Fruit fly (Drosophila melanogaster): ENCODE results near the gene abd-A.
A peak's percentile ranks its signal among the peaks of the same experiment; 100 is the strongest.

Gene abd-A

dm6 chr3R:16869257-16869656, 39.4 kb upstream of the abd-A start (continued):
- TF ChIP-seq da (GFP tag; optimal IDR thresholded peaks at IDR 0.05) (peak; percentile 61), crol (GFP tag; IDR thresholded peaks at IDR 0.05) (no peak), MESR4 (GFP tag; optimal IDR thresholded peaks at IDR 0.05) (no peak), CG3065 (GFP tag; optimal IDR thresholded peaks at IDR 0.05) (peak; percentile 77), CG2202 (tag; optimal IDR thresholded peaks at IDR 0.05) (no peak), stwl (tag; optimal IDR thresholded peaks at IDR 0.05) (no peak), Deaf1 (tag; optimal IDR thresholded peaks at IDR 0.05) (peak; percentile 65), danr (GFP tag; IDR thresholded peaks at IDR 0.05) (no peak), fd64A (GFP tag; optimal IDR thresholded peaks at IDR 0.05) (peak; percentile 24), CG30020 (tag; optimal IDR thresholded peaks at IDR 0.05) (no peak), CG13123 (GFP tag; optimal IDR thresholded peaks at IDR 0.05) (peak; percentile 18), CG10321 (GFP tag; IDR thresholded peaks at IDR 0.05) (peak; percentile 100), stc (GFP tag; IDR thresholded peaks at IDR 0.05) (peak; percentile 39; the same call in 1 of the 2 replicates), Oaz (GFP tag; IDR thresholded peaks at IDR 0.05) (no peak)

- TF ChIP-seq ems (GFP tag; optimal IDR thresholded peaks at IDR 0.05), result no peak
- no peak for TF ChIP-seq CG8089 (GFP tag; optimal IDR thresholded peaks at IDR 0.05)
- no peak for TF ChIP-seq HmgD (GFP tag; optimal IDR thresholded peaks at IDR 0.05)
- no peak for TF ChIP-seq CG12236 (GFP tag; optimal IDR thresholded peaks at IDR 0.05)
- TF ChIP-seq Dip3 (GFP tag; optimal IDR thresholded peaks at IDR 0.05), result no peak
- peak; percentile 94 for TF ChIP-seq cad (GFP tag; optimal IDR thresholded peaks at IDR 0.05)
- TF ChIP-seq Opbp (GFP tag; IDR thresholded peaks at IDR 0.05; ENCODE audit: partially characterized antibody), result no peak
- TF ChIP-seq CG4328 (GFP tag; optimal IDR thresholded peaks at IDR 0.05), result no peak
- no peak for TF ChIP-seq Oaz (GFP tag; IDR thresholded peaks at IDR 0.05)
- TF ChIP-seq gsb (GFP tag; IDR thresholded peaks at IDR 0.05), result no peak
- peak; percentile 44 for TF ChIP-seq CG15479 (GFP tag; optimal IDR thresholded peaks at IDR 0.05)
- no peak for TF ChIP-seq CG10321 (GFP tag; IDR thresholded peaks at IDR 0.05)
- TF ChIP-seq Jarid2 (GFP tag; optimal IDR thresholded peaks at IDR 0.05), result no peak
- TF ChIP-seq maf-S (GFP tag; optimal IDR thresholded peaks at IDR 0.05), result no peak
- no peak for TF ChIP-seq CG11093 (GFP tag; IDR thresholded peaks at IDR 0.05)
- no peak for TF ChIP-seq sens (GFP tag)
- TF ChIP-seq tll (GFP tag; optimal IDR thresholded peaks at IDR 0.05), result peak in 1 of 2 experiments; percentile 35
- no peak for TF ChIP-seq fu2 (GFP tag; optimal IDR thresholded peaks at IDR 0.05)
- TF ChIP-seq CG4820 (GFP tag; optimal IDR thresholded peaks at IDR 0.05), result no peak
- no peak for TF ChIP-seq Dek (tag; optimal IDR thresholded peaks at IDR 0.05)
- TF ChIP-seq Tbp (GFP tag; optimal IDR thresholded peaks at IDR 0.05), result no peak
- TF ChIP-seq chm (GFP tag; IDR thresholded peaks at IDR 0.05), result no peak
- no peak for TF ChIP-seq exex (tag; optimal IDR thresholded peaks at IDR 0.05)
- no peak for TF ChIP-seq CG7357 (GFP tag; IDR thresholded peaks at IDR 0.05)
- no peak for TF ChIP-seq Chrac-16 (GFP tag; optimal IDR thresholded peaks at IDR 0.05)
- TF ChIP-seq mirr (GFP tag; optimal IDR thresholded peaks at IDR 0.05), result no peak
- peak; percentile 74 for TF ChIP-seq zen (tag; optimal IDR thresholded peaks at IDR 0.05)
- TF ChIP-seq ttk (GFP tag; IDR thresholded peaks at IDR 0.05), result no peak
- no peak for TF ChIP-seq H2.0 (GFP tag; IDR thresholded peaks at IDR 0.05)
- TF ChIP-seq jing (GFP tag; optimal IDR thresholded peaks at IDR 0.05), result no peak
- no peak for TF ChIP-seq pfk (GFP tag; optimal IDR thresholded peaks at IDR 0.05)
- no peak for TF ChIP-seq lbe (GFP tag; optimal IDR thresholded peaks at IDR 0.05)
- no peak for TF ChIP-seq Camta (GFP tag; optimal IDR thresholded peaks at IDR 0.05)
- TF ChIP-seq CG17568 (GFP tag; optimal IDR thresholded peaks at IDR 0.05), result no peak
- TF ChIP-seq CG10565 (GFP tag; optimal IDR thresholded peaks at IDR 0.05), result no peak
- TF ChIP-seq CG7271 (tag; optimal IDR thresholded peaks at IDR 0.05), result peak; percentile 31
- TF ChIP-seq tx (GFP tag; optimal IDR thresholded peaks at IDR 0.05), result no peak
- TF ChIP-seq CG12744 (GFP tag; optimal IDR thresholded peaks at IDR 0.05), result no peak
- no peak for TF ChIP-seq CG11247 (GFP tag; IDR thresholded peaks at IDR 0.05)
- TF ChIP-seq E2f2 (GFP tag; IDR thresholded peaks at IDR 0.05), result no peak
These were observed 35.1 kb upstream of the abd-A start for dm6 chr3R:16864983-16865382.
